Worm (Caenorhabditis elegans) whole organism, L2 larva: ENCODE measurements around the gene pkc-2.

ENCODE experiments used
- C34F6.9 ChIP-seq: fragments of 150-350 bp; optimal IDR thresholded peaks from 2 replicates; lab custom pipeline; 2014; ENCODE audit warnings: missing biosample characterization, missing genetic modification characterization
- F13H6.1 ChIP-seq: sonication (generic microtip); optimal IDR thresholded peaks from 2 replicates; lab custom pipeline; 2016; ENCODE audit warnings: missing genetic modification characterization, missing compliant biosample characterization
- R02D3.7 ChIP-seq: fragments of 150-350 bp; optimal IDR thresholded peaks from 2 replicates; lab custom pipeline; 2014; ENCODE audit warnings: missing biosample characterization, missing genetic modification characterization
- Y55F3AM.14 ChIP-seq: fragments of 200-800 bp; sonication (Bioruptor generic); optimal IDR thresholded peaks from 2 replicates; lab custom pipeline; 2018; ENCODE audit warnings: mild to moderate bottlenecking, missing genetic modification characterization, missing compliant biosample characterization
- ZK546.5 ChIP-seq: sonication (generic microtip); optimal IDR thresholded peaks from 2 replicates; lab custom pipeline; 2017; ENCODE audit warnings: missing biosample characterization, missing genetic modification characterization
- alr-1 ChIP-seq: fragments of 150-350 bp; optimal IDR thresholded peaks from 2 replicates; lab custom pipeline; 2014; ENCODE audit warnings: missing biosample characterization, missing genetic modification characterization
- blmp-1 ChIP-seq: sonication (generic microtip); optimal IDR thresholded peaks from 2 replicates; lab custom pipeline; 2017; ENCODE audit warnings: missing genetic modification characterization, mild to moderate bottlenecking, missing compliant biosample characterization, antibody characterized with exemption, moderate library complexity; ENCODE audit not compliant: insufficient read depth
- ceh-16 ChIP-seq: fragments of 150-350 bp; optimal IDR thresholded peaks from 2 replicates; lab custom pipeline; 2014; ENCODE audit warnings: missing biosample characterization, missing genetic modification characterization
- ceh-82 ChIP-seq: fragments of 150-350 bp; optimal IDR thresholded peaks from 2 replicates; lab custom pipeline; 2014; ENCODE audit warnings: missing biosample characterization, missing genetic modification characterization
- dmd-4 ChIP-seq: sonication (generic microtip); optimal IDR thresholded peaks from 2 replicates; lab custom pipeline; 2017; ENCODE audit warnings: missing biosample characterization, missing genetic modification characterization
- elt-1 ChIP-seq: fragments of 150-350 bp; optimal IDR thresholded peaks from 2 replicates; lab custom pipeline; 2014; ENCODE audit warnings: missing biosample characterization, missing genetic modification characterization
- fos-1 ChIP-seq: fragments of 150-350 bp; optimal IDR thresholded peaks from 2 replicates; lab custom pipeline; 2014; ENCODE audit warnings: missing biosample characterization, missing genetic modification characterization
- lin-11 ChIP-seq: fragments of 150-350 bp; sonication (generic microtip); optimal IDR thresholded peaks from 2 replicates; lab custom pipeline; 2014; ENCODE audit warnings: missing biosample characterization, missing genetic modification characterization, inconsistent platforms, mixed read lengths
- lin-39 ChIP-seq: fragments of 150-350 bp; optimal IDR thresholded peaks from 2 replicates; lab custom pipeline; 2014; ENCODE audit warnings: missing biosample characterization, missing genetic modification reagents, missing genetic modification characterization
- mab-5 ChIP-seq: fragments of 150-350 bp; optimal IDR thresholded peaks from 2 replicates; lab custom pipeline; 2014; ENCODE audit warnings: missing biosample characterization, missing genetic modification characterization
- mdl-1 ChIP-seq, 2 experiments: fragments of 150-350 bp in 1 of 2; sonication (generic microtip) in 1 of 2; optimal IDR thresholded peaks; 2 replicates each; lab custom pipeline; 2017; ENCODE audit warnings: missing biosample characterization in 2 of 2, missing genetic modification characterization in 2 of 2
- nhr-10 ChIP-seq: sonication (generic microtip); optimal IDR thresholded peaks from 2 replicates; lab custom pipeline; 2017; ENCODE audit warnings: missing biosample characterization, missing genetic modification characterization
- nhr-12 ChIP-seq: fragments of 150-350 bp; optimal IDR thresholded peaks from 2 replicates; lab custom pipeline; 2014; ENCODE audit warnings: missing biosample characterization, missing genetic modification characterization
- nhr-129 ChIP-seq: fragments of 150-350 bp; optimal IDR thresholded peaks from 2 replicates; lab custom pipeline; 2014; ENCODE audit warnings: missing biosample characterization, missing genetic modification characterization
- nhr-21 ChIP-seq: fragments of 150-350 bp; optimal IDR thresholded peaks from 2 replicates; lab custom pipeline; 2014; ENCODE audit warnings: missing biosample characterization, missing genetic modification characterization
- nhr-23 ChIP-seq: fragments of 150-350 bp; optimal IDR thresholded peaks from 2 replicates; lab custom pipeline; 2014; ENCODE audit warnings: missing biosample characterization, missing genetic modification reagents, missing genetic modification characterization
- nhr-237 ChIP-seq: fragments of 150-350 bp; optimal IDR thresholded peaks from 2 replicates; lab custom pipeline; 2014; ENCODE audit warnings: missing biosample characterization, missing genetic modification characterization
- nhr-25 ChIP-seq: fragments of 150-350 bp; sonication (generic microtip); optimal IDR thresholded peaks from 3 replicates; lab custom pipeline; 2014; ENCODE audit warnings: missing biosample characterization, missing genetic modification characterization
- nhr-6 ChIP-seq: fragments of 150-350 bp; optimal IDR thresholded peaks from 2 replicates; lab custom pipeline; 2014; ENCODE audit warnings: missing biosample characterization, missing genetic modification characterization
- nhr-77 ChIP-seq: fragments of 150-350 bp; optimal IDR thresholded peaks from 2 replicates; lab custom pipeline; 2014; ENCODE audit warnings: missing biosample characterization, missing genetic modification characterization
- sma-3 ChIP-seq: sonication (generic microtip); optimal IDR thresholded peaks from 2 replicates; lab custom pipeline; 2016; ENCODE audit warnings: missing genetic modification reagents, missing genetic modification characterization, missing compliant biosample characterization
- sma-9 ChIP-seq, 2 experiments: fragments of 150-350 bp in 1 of 2; sonication (generic microtip) in 1 of 2; optimal IDR thresholded peaks; 2 replicates each; lab custom pipeline; 2014 to 2016; ENCODE audit warnings: missing genetic modification characterization in 2 of 2, mild to moderate bottlenecking in 1 of 2, missing biosample characterization in 1 of 2, missing compliant biosample characterization in 1 of 2, missing genetic modification reagents in 1 of 2, moderate library complexity in 1 of 2
- snpc-4 ChIP-seq: fragments of 150-350 bp; optimal IDR thresholded peaks from 2 replicates; lab custom pipeline; 2014; ENCODE audit warnings: missing biosample characterization, missing genetic modification characterization
- unc-62 ChIP-seq: fragments of 150-350 bp; optimal IDR thresholded peaks from 2 replicates; lab custom pipeline; 2014; ENCODE audit warnings: missing biosample characterization, missing genetic modification reagents, missing genetic modification characterization
- ztf-1 ChIP-seq: fragments of 200-800 bp; sonication (Bioruptor generic); conservative IDR thresholded peaks from 2 replicates; pipeline ENCODE4 v1.3.6; 2022; ENCODE audit warnings: missing genetic modification characterization, missing compliant biosample characterization
- ztf-11 ChIP-seq: sonication (generic microtip); optimal IDR thresholded peaks from 2 replicates; lab custom pipeline; 2017; ENCODE audit warnings: missing biosample characterization, missing genetic modification characterization
- ztf-4 ChIP-seq: fragments of 150-350 bp; optimal IDR thresholded peaks from 2 replicates; lab custom pipeline; 2014; ENCODE audit warnings: missing biosample characterization, missing genetic modification characterization

The pkc-2 gene

DNA sequence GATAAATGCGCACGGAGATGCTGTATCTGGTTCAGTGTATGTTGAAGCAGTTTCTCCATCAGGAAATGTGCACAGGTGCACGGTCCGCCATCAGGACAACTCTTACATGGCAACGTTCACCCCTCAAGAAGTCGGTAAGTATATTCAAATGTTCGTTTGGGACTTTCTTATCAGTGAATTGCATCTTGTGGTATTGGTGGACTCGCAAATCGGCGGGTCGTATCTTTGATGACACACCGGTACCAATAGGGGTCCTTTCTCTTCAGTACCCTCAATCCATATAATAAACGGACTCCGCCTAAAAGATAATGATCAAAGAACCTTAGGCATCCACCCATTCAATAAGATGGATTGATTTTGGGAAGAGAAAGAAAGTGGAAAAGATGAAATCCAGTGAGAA, 41.3 kb downstream of the pkc-2 start:
- TF ChIP-seq Y55F3AM.14 (GFP tag; lab: Kevin White, UChicago) (no peak), R02D3.7 (tag; lab: Kevin White, UChicago) (no peak), ceh-82 (tag; lab: Kevin White, UChicago) (no peak), nhr-77 (tag; lab: Kevin White, UChicago) (no peak), ceh-16 (tag; lab: Kevin White, UChicago) (peak; percentile 36), nhr-23 (no peak), elt-1 (tag; lab: Kevin White, UChicago) (peak; percentile 78), ztf-1 (GFP tag; lab: Robert Waterston, UW) (no peak)

DNA sequence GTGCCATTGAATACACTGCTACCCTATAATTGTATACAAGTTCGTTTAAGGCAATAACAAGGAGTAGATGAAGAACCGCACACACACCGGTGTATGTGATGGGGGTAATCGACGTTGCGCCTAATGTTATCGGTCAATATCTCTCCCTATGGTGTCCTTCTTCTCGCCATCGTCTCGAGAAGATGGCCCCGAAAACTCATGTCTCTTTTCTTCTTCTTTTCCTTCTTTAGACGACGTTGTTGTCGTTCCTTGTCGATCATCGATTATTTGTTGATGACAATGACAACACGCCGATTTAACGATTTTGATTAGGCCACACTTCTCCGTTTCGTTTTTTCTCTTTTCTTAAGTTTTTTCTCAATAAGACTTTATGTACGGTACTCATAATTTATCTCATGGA, 44.5 kb downstream of the pkc-2 start:
- TF ChIP-seq ztf-4, result no peak
- no peak for TF ChIP-seq lin-11 (tag; lab: Kevin White, UChicago)
- TF ChIP-seq sma-3 (GFP tag; lab: Kevin White, UChicago), result peak; percentile 35
- no peak for TF ChIP-seq C34F6.9 (tag; lab: Kevin White, UChicago)
- TF ChIP-seq nhr-10 (tag; lab: Kevin White, UChicago), result no peak
- TF ChIP-seq nhr-25 (tag; lab: Kevin White, UChicago), result peak; percentile 37
- no peak for TF ChIP-seq nhr-237 (tag; lab: Kevin White, UChicago)
- TF ChIP-seq ztf-1 (GFP tag; lab: Robert Waterston, UW), result no peak
- peak; percentile 32 for TF ChIP-seq sma-9 (GFP tag; optimal IDR thresholded peaks at IDR 0.05; lab: Kevin White, UChicago)
- no peak for TF ChIP-seq sma-9 (tag; optimal IDR thresholded peaks at IDR 0.05; lab: Kevin White, UChicago)
- TF ChIP-seq nhr-129 (tag; lab: Kevin White, UChicago), result peak; percentile 15
- peak; percentile 53 for TF ChIP-seq nhr-21 (tag; lab: Kevin White, UChicago)
- TF ChIP-seq, all 48 proteins: peak for 5

- TF ChIP-seq F13H6.1 (tag; lab: Kevin White, UChicago) (peak; percentile 54), mab-5 (tag; lab: Kevin White, UChicago) (no peak), nhr-237 (tag; lab: Kevin White, UChicago) (no peak), alr-1 (tag; lab: Kevin White, UChicago) (no peak)
Measured at ce11 chrX:9410747-9411146, 46.1 kb downstream of the pkc-2 start.

DNA sequence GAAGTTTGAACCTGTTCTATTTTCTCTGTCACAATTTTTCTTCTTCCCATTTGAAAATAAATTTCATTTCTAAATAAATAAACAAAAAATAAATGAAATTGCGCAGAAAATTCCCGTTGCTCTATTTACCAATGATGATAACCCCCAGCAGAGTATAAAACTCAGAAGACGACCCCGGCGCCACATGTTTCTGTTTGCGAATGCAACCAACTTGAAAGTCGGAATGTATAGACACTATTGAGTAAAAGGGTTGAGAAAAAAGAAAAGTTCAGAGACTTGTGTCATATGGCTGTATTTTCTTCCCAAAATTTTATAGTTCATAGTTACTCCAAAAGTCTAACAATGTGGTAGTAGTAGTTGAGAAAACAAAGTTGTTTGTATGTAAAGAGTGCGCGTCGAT, 47.1 kb downstream of the pkc-2 start:
- peak; percentile 60 for TF ChIP-seq F13H6.1 (tag; lab: Kevin White, UChicago)
- no peak for TF ChIP-seq dmd-4 (tag; lab: Kevin White, UChicago)

- TF ChIP-seq R02D3.7 (tag; lab: Kevin White, UChicago), result no peak
- no peak for TF ChIP-seq nhr-12 (tag; lab: Kevin White, UChicago)
- no peak for TF ChIP-seq unc-62 (GFP tag; lab: Kevin White, UChicago)
- TF ChIP-seq Y55F3AM.14 (GFP tag; lab: Kevin White, UChicago), result no peak
- TF ChIP-seq F13H6.1 (tag; lab: Kevin White, UChicago), result no peak
- TF ChIP-seq snpc-4 (tag; lab: Kevin White, UChicago), result no peak
Measured at ce11 chrX:9417326-9417725, 52.7 kb downstream of the pkc-2 start.

DNA sequence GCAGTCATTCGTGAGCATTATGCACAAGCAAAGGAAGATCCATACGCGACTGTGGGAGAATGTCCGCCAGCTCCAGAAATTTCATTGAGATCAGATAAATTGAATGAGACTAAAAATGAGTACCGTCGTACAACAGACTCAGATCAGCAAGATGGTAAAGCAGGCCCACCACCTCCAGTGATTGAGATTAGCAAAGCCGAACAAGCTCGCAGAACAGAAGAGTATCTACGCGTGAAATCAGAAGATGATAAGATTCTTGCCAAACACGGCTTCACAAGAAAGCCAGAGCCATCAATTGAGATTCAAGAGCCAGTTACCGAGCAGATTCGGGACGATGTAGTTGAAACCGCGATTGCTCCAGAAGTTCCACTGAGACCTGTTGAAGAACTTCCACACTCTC, 53.3 kb downstream of the pkc-2 start:
- TF ChIP-seq lin-11 (tag; lab: Kevin White, UChicago), result no peak
- no peak for TF ChIP-seq ztf-1 (GFP tag; lab: Robert Waterston, UW)
- no peak for TF ChIP-seq sma-9 (GFP tag; optimal IDR thresholded peaks at IDR 0.05; lab: Kevin White, UChicago)
- TF ChIP-seq sma-9 (tag; optimal IDR thresholded peaks at IDR 0.05; lab: Kevin White, UChicago), result no peak
- no peak for TF ChIP-seq mab-5 (tag; lab: Kevin White, UChicago)
- TF ChIP-seq mdl-1 (tag; optimal IDR thresholded peaks at IDR 0.05; lab: Kevin White, UChicago), result no peak
- TF ChIP-seq dmd-4 (tag; lab: Kevin White, UChicago), result no peak
- no peak for TF ChIP-seq unc-62 (GFP tag; lab: Kevin White, UChicago)
- TF ChIP-seq lin-39, result no peak
- no peak for TF ChIP-seq ceh-16 (tag; lab: Kevin White, UChicago)
- no peak for TF ChIP-seq alr-1 (tag; lab: Kevin White, UChicago)
- no peak for TF ChIP-seq ZK546.5 (tag; lab: Kevin White, UChicago)
- no peak for TF ChIP-seq ztf-11
- TF ChIP-seq nhr-25 (tag; lab: Kevin White, UChicago), result no peak
- no peak for TF ChIP-seq nhr-6 (tag; lab: Kevin White, UChicago)
- TF ChIP-seq C34F6.9 (tag; lab: Kevin White, UChicago), result no peak
- no peak for TF ChIP-seq F13H6.1 (tag; lab: Kevin White, UChicago)
- no peak for TF ChIP-seq fos-1 (tag; lab: Kevin White, UChicago)
- TF ChIP-seq blmp-1 (tag; lab: Kevin White, UChicago), result no peak
- TF ChIP-seq sma-3 (GFP tag; lab: Kevin White, UChicago), result no peak
- no peak for TF ChIP-seq nhr-23
